Worm (Caenorhabditis elegans): ENCODE results near the gene Y73F8A.26.

The Y73F8A.26 gene

ce11 chrIV:15472387-15472859, 1.0 kb upstream of the Y73F8A.26 start, which contains the start of gene Y73F8A.27 (continued):
- TF ChIP-seq nhr-12 (tag; optimal IDR thresholded peaks at IDR 0.05) (no peak), fkh-4 (tag; optimal IDR thresholded peaks at IDR 0.05; ENCODE audit: borderline replicate concordance) (peak; percentile 4), skn-1 (tag; optimal IDR thresholded peaks at IDR 0.05) (peak; percentile 94), tbx-2 (tag; optimal IDR thresholded peaks at IDR 0.05) (peak; percentile 95), ceh-82 (tag; optimal IDR thresholded peaks at IDR 0.05) (peak; percentile 90 to 93 (median 93)), lin-14 (GFP tag; optimal IDR thresholded peaks at IDR 0.05) (peak; percentile 95), egl-13 (tag; optimal IDR thresholded peaks at IDR 0.05) (peak; percentile 93), unc-30 (tag; optimal IDR thresholded peaks at IDR 0.05) (no peak), tlp-1 (tag; optimal IDR thresholded peaks at IDR 0.05) (no peak), mef-2 (tag; optimal IDR thresholded peaks at IDR 0.05) (peak; percentile 51), irx-1 (tag; optimal IDR thresholded peaks at IDR 0.05) (peak; percentile 90), C16A3.4 (tag; optimal IDR thresholded peaks at IDR 0.05) (peak; percentile 95), lin-13 (GFP tag; optimal IDR thresholded peaks at IDR 0.05) (peak; percentile 93), unc-130 (tag; optimal IDR thresholded peaks at IDR 0.05) (peak; percentile 96)

ce11 chrIV:15475829-15476228, 2.4 kb downstream of the Y73F8A.26 start:
- no peak for TF ChIP-seq elt-2 (tag; optimal IDR thresholded peaks at IDR 0.05)
- no peak for TF ChIP-seq nhr-76 (tag; optimal IDR thresholded peaks at IDR 0.05)
- no peak for TF ChIP-seq hpl-2 (GFP tag; optimal IDR thresholded peaks at IDR 0.05)
- TF ChIP-seq nhr-85 (tag): no peak

ce11 chrIV:15476369-15476768, 2.9 kb downstream of the Y73F8A.26 start:
- TF ChIP-seq hpl-2 (GFP tag; optimal IDR thresholded peaks at IDR 0.05): no peak
- TF ChIP-seq skn-1 (tag; optimal IDR thresholded peaks at IDR 0.05): no peak
- no peak for TF ChIP-seq dsc-1 (tag; optimal IDR thresholded peaks at IDR 0.05)
- TF ChIP-seq ama-1 (optimal IDR thresholded peaks at IDR 0.05): no peak
- TF ChIP-seq alr-1 (tag; optimal IDR thresholded peaks at IDR 0.05; ENCODE audit: borderline replicate concordance): no peak
- TF ChIP-seq ceh-88 (GFP tag; IDR thresholded peaks at IDR 0.05): no peak
- no peak for TF ChIP-seq C04F5.9 (tag; optimal IDR thresholded peaks at IDR 0.05)
- no peak for TF ChIP-seq tlp-1 (tag; optimal IDR thresholded peaks at IDR 0.05)
- peak; percentile 23 for TF ChIP-seq swsn-7 (tag; optimal IDR thresholded peaks at IDR 0.05)
- peak; percentile 52 for TF ChIP-seq nhr-47 (tag; optimal IDR thresholded peaks at IDR 0.05)
- TF ChIP-seq fkh-4 (tag; optimal IDR thresholded peaks at IDR 0.05; ENCODE audit: borderline replicate concordance): no peak
- TF ChIP-seq unc-98 (GFP tag; IDR thresholded peaks at IDR 0.05): no peak
- 0 out of 2 replicates have a peak, but pooled peaks have one; percentile 12 for TF ChIP-seq grh-1 (GFP tag; IDR thresholded peaks at IDR 0.05)
- TF ChIP-seq hlh-17 (GFP tag; optimal IDR thresholded peaks at IDR 0.05; ENCODE audit: borderline replicate concordance): no peak
- TF ChIP-seq sup-37 (GFP tag; optimal IDR thresholded peaks at IDR 0.05): no peak
- TF ChIP-seq mep-1 (tag; optimal IDR thresholded peaks at IDR 0.05): peak; percentile 28
- no peak for TF ChIP-seq nhr-71 (tag; optimal IDR thresholded peaks at IDR 0.05)
- no peak for TF ChIP-seq nhr-12 (tag; optimal IDR thresholded peaks at IDR 0.05)
- TF ChIP-seq blmp-1 (tag; optimal IDR thresholded peaks at IDR 0.05): no peak
- no peak for TF ChIP-seq nhr-84 (tag; optimal IDR thresholded peaks at IDR 0.05)
- TF ChIP-seq nhr-90 (tag; optimal IDR thresholded peaks at IDR 0.05; ENCODE audit: poor library complexity): peak; percentile 60
- peak; percentile 23 for TF ChIP-seq nhr-77 (tag; optimal IDR thresholded peaks at IDR 0.05)
- no peak for TF ChIP-seq F16B12.6 (tag; optimal IDR thresholded peaks at IDR 0.05)
- peak; percentile 56 for TF ChIP-seq nhr-85 (tag)
- peak; percentile 48; the same call in 1 of the 2 replicates for TF ChIP-seq nhr-19 (GFP tag; conservative IDR thresholded peaks at IDR 0.05)
- peak; percentile 21 to 26 for TF ChIP-seq efl-1 (optimal IDR thresholded peaks at IDR 0.05)
- TF ChIP-seq efl-1 (GFP tag; optimal IDR thresholded peaks at IDR 0.05 in 1 of 2): peak in 1 of 2 experiments; percentile 95
- no peak for TF ChIP-seq ztf-11 (tag; optimal IDR thresholded peaks at IDR 0.05)
- TF ChIP-seq ceh-8 (GFP tag; optimal IDR thresholded peaks at IDR 0.05): no peak
